Fruit fly (Drosophila melanogaster) whole organism, embryonic: ENCODE data around the gene CG46412.

Source experiments
- Ada2b ChIP-seq: fragments of 200-800 bp; sonication (Bioruptor generic); IDR thresholded peaks from 2 replicates; pipeline ENCODE4 v1.3.6; 2022; ENCODE audit warnings: missing biosample characterization, missing genetic modification characterization
- Bgb ChIP-seq: fragments of 200-800 bp; sonication (Bioruptor generic); IDR thresholded peaks from 2 replicates; pipeline ENCODE4 v1.3.6; 2022; ENCODE audit warnings: missing biosample characterization, missing genetic modification characterization; ENCODE audit not compliant: partially characterized antibody
- Bteb2 ChIP-seq: fragments of 200-800 bp; sonication (Bioruptor generic); optimal IDR thresholded peaks from 2 replicates; lab custom pipeline; 2016; ENCODE audit warnings: missing biosample characterization, missing genetic modification characterization
- CG10147 ChIP-seq: fragments of 200-800 bp; sonication (Bioruptor generic); optimal IDR thresholded peaks from 2 replicates; lab custom pipeline; 2019; ENCODE audit warnings: missing biosample characterization, mild to moderate bottlenecking, missing genetic modification characterization, moderate library complexity
- CG11247 ChIP-seq: fragments of 200-800 bp; sonication (Bioruptor generic); IDR thresholded peaks from 2 replicates; pipeline ENCODE4 v1.3.6; 2022; ENCODE audit warnings: missing biosample characterization, missing genetic modification characterization
- CG12659 ChIP-seq: fragments of 200-800 bp; sonication (Bioruptor generic); optimal IDR thresholded peaks from 3 replicates; lab custom pipeline; 2017; ENCODE audit warnings: mild to moderate bottlenecking, missing biosample characterization, missing genetic modification reagents, missing genetic modification characterization
- CG12769 ChIP-seq: fragments of 200-800 bp; sonication (Bioruptor generic); optimal IDR thresholded peaks from 2 replicates; lab custom pipeline; 2019; ENCODE audit warnings: missing biosample characterization, mild to moderate bottlenecking, missing genetic modification characterization, moderate library complexity
- CG13296 ChIP-seq: fragments of 200-800 bp; sonication (Bioruptor generic); optimal IDR thresholded peaks from 3 replicates; lab custom pipeline; 2018; ENCODE audit warnings: missing biosample characterization, mild to moderate bottlenecking, missing genetic modification characterization
- CG1832 ChIP-seq: fragments of 200-800 bp; sonication (Bioruptor generic); optimal IDR thresholded peaks from 2 replicates; lab custom pipeline; 2017; ENCODE audit warnings: missing biosample characterization, mild to moderate bottlenecking, missing genetic modification characterization, inconsistent platforms
- CG6254 ChIP-seq: fragments of 200-800 bp; sonication (Bioruptor generic); optimal IDR thresholded peaks from 3 replicates; lab custom pipeline; 2017; ENCODE audit warnings: mild to moderate bottlenecking, missing biosample characterization, missing genetic modification reagents, missing genetic modification characterization
- CG6791 ChIP-seq: fragments of 200-800 bp; sonication (Bioruptor generic); IDR thresholded peaks from 3 replicates; pipeline ENCODE4 v1.3.6; 2022; ENCODE audit warnings: missing biosample characterization, missing genetic modification characterization; ENCODE audit not compliant: partially characterized antibody
- CG8290 ChIP-seq, 3 experiments: fragments of 200-800 bp; sonication (Bioruptor generic); optimal IDR thresholded peaks; 2 replicates each; lab custom pipeline; 2016 to 2019; ENCODE audit warnings: missing biosample characterization in 3 of 3, missing genetic modification characterization in 3 of 3, mild to moderate bottlenecking in 2 of 3, moderate library complexity in 1 of 3
- CG8478 ChIP-seq: fragments of >200 bp; optimal IDR thresholded peaks from 2 replicates; lab custom pipeline; 2018
- CG8924 ChIP-seq: fragments of 200-800 bp; optimal IDR thresholded peaks from 3 replicates; lab custom pipeline; 2019; ENCODE audit warnings: missing biosample characterization, mild to moderate bottlenecking, missing genetic modification characterization, moderate library complexity
- CG9609 ChIP-seq: fragments of 200-800 bp; sonication (Bioruptor generic); optimal IDR thresholded peaks from 3 replicates; lab custom pipeline; 2016; ENCODE audit warnings: missing biosample characterization, missing genetic modification characterization
- Elba2 ChIP-seq: fragments of 200-800 bp; sonication (Bioruptor generic); optimal IDR thresholded peaks from 3 replicates; lab custom pipeline; 2016; ENCODE audit warnings: missing biosample characterization, missing genetic modification characterization
- Hr39 ChIP-seq: fragments of >200 bp; optimal IDR thresholded peaks from 2 replicates; lab custom pipeline; 2017
- Lhr ChIP-seq: fragments of 200-800 bp; sonication (Bioruptor generic); optimal IDR thresholded peaks from 3 replicates; lab custom pipeline; 2017; ENCODE audit warnings: mild to moderate bottlenecking, missing biosample characterization, missing genetic modification reagents, missing genetic modification characterization
- Nf-YA ChIP-seq: fragments of 200-800 bp; sonication (Bioruptor generic); IDR thresholded peaks from 2 replicates; pipeline ENCODE4 v1.3.6; 2022; ENCODE audit warnings: missing biosample characterization, missing genetic modification characterization
- Opbp ChIP-seq: fragments of 200-800 bp; sonication (Bioruptor generic); IDR thresholded peaks from 3 replicates; pipeline ENCODE4 v1.3.6; 2022; ENCODE audit warnings: missing biosample characterization, missing genetic modification characterization; ENCODE audit not compliant: partially characterized antibody
- Stat92E ChIP-seq, 3 experiments: fragments of >200 bp in 2 of 3; fragments of 200-800 bp in 1 of 3; sonication (Bioruptor generic) in 1 of 3; optimal IDR thresholded peaks; 2 replicates each; lab custom pipeline; 2017 to 2019; ENCODE audit warnings: missing biosample characterization in 3 of 3, missing genetic modification characterization in 3 of 3, mild to moderate bottlenecking in 1 of 3, moderate library complexity in 1 of 3
- Vsx1 ChIP-seq: fragments of 200-800 bp; sonication (Bioruptor generic); optimal IDR thresholded peaks from 2 replicates; lab custom pipeline; 2017; ENCODE audit warnings: missing biosample characterization, mild to moderate bottlenecking, missing genetic modification characterization, missing genetic modification reagents
- ac ChIP-seq: fragments of 200-800 bp; sonication (Bioruptor generic); optimal IDR thresholded peaks from 3 replicates; lab custom pipeline; 2017; ENCODE audit warnings: missing biosample characterization, mild to moderate bottlenecking, missing genetic modification characterization
- bbx ChIP-seq: fragments of 200-800 bp; sonication (Bioruptor generic); IDR thresholded peaks from 2 replicates; pipeline ENCODE4 v1.3.6; 2022; ENCODE audit warnings: missing biosample characterization, missing genetic modification characterization; ENCODE audit not compliant: partially characterized antibody
- bcd ChIP-seq: fragments of 200-800 bp; sonication (Bioruptor generic); optimal IDR thresholded peaks from 2 replicates; lab custom pipeline; 2017; ENCODE audit warnings: missing biosample characterization, mild to moderate bottlenecking, missing genetic modification characterization
- dan ChIP-seq: fragments of 200-800 bp; sonication (Bioruptor generic); IDR thresholded peaks from 2 replicates; pipeline ENCODE4 v1.3.6; 2022; ENCODE audit warnings: missing biosample characterization, missing genetic modification characterization
- dmrt11E ChIP-seq: fragments of 200-800 bp; sonication (Bioruptor generic); optimal IDR thresholded peaks from 3 replicates; lab custom pipeline; 2018; ENCODE audit warnings: missing biosample characterization, mild to moderate bottlenecking, missing genetic modification characterization, moderate library complexity
- fd64A ChIP-seq: fragments of 200-800 bp; sonication (Bioruptor generic); optimal IDR thresholded peaks from 3 replicates; lab custom pipeline; 2018; ENCODE audit warnings: missing biosample characterization, mild to moderate bottlenecking, missing genetic modification characterization
- gce ChIP-seq: fragments of 200-800 bp; sonication (Bioruptor generic); IDR thresholded peaks from 3 replicates; pipeline ENCODE4 v1.3.6; 2022; ENCODE audit warnings: missing biosample characterization, missing genetic modification characterization
- lab ChIP-seq: fragments of 200-800 bp; sonication (Bioruptor generic); optimal IDR thresholded peaks from 3 replicates; lab custom pipeline; 2017; ENCODE audit warnings: missing biosample characterization, missing genetic modification characterization, mild to moderate bottlenecking, moderate library complexity, missing genetic modification reagents
- nau ChIP-seq: fragments of 200-800 bp; sonication (Bioruptor generic); optimal IDR thresholded peaks from 3 replicates; lab custom pipeline; 2017; ENCODE audit warnings: missing biosample characterization, mild to moderate bottlenecking, missing genetic modification characterization, missing genetic modification reagents
- nom ChIP-seq: fragments of 200-800 bp; sonication (Bioruptor generic); optimal IDR thresholded peaks from 2 replicates; lab custom pipeline; 2017; ENCODE audit warnings: missing biosample characterization, missing genetic modification characterization, mild to moderate bottlenecking, moderate library complexity, missing genetic modification reagents
- oc ChIP-seq: fragments of 200-800 bp; sonication (Bioruptor generic); optimal IDR thresholded peaks from 2 replicates; lab custom pipeline; 2018; ENCODE audit warnings: missing biosample characterization, mild to moderate bottlenecking, missing genetic modification characterization, moderate library complexity
- org-1 ChIP-seq: fragments of 200-800 bp; sonication (Bioruptor generic); optimal IDR thresholded peaks from 2 replicates; lab custom pipeline; 2017; ENCODE audit warnings: missing biosample characterization, missing genetic modification characterization
- peb ChIP-seq: fragments of 200-800 bp; sonication (Bioruptor generic); IDR thresholded peaks from 2 replicates; pipeline ENCODE4 v1.3.6; 2022; ENCODE audit warnings: missing biosample characterization, missing genetic modification characterization
- prd ChIP-seq, 3 experiments: fragments of >200 bp in 2 of 3; fragments of 200-800 bp in 1 of 3; sonication (Bioruptor generic) in 1 of 3; optimal IDR thresholded peaks in 2 of 3; IDR thresholded peaks in 1 of 3; 2 replicates in 2 of 3; 3 replicates in 1 of 3; pipeline versions ENCODE4 v1.3.6 to Lab custom; 2017 to 2022; ENCODE audit warnings: missing biosample characterization in 1 of 3, missing genetic modification characterization in 1 of 3
- pros ChIP-seq: fragments of 200-800 bp; sonication (Bioruptor generic); optimal IDR thresholded peaks from 3 replicates; lab custom pipeline; 2019; ENCODE audit warnings: missing biosample characterization, mild to moderate bottlenecking, missing genetic modification characterization, moderate library complexity
- schlank ChIP-seq: fragments of 200-800 bp; sonication (Bioruptor generic); optimal IDR thresholded peaks from 2 replicates; lab custom pipeline; 2018; ENCODE audit warnings: missing biosample characterization, mild to moderate bottlenecking, missing genetic modification characterization
- shn ChIP-seq: fragments of 200-800 bp; sonication (Bioruptor generic); optimal IDR thresholded peaks from 3 replicates; lab custom pipeline; 2016; ENCODE audit warnings: missing biosample characterization, missing genetic modification characterization
- tap ChIP-seq: fragments of 200-800 bp; optimal IDR thresholded peaks from 3 replicates; lab custom pipeline; 2019; ENCODE audit warnings: missing biosample characterization, mild to moderate bottlenecking, missing genetic modification characterization, moderate library complexity
- tgo ChIP-seq: fragments of 200-800 bp; sonication (Bioruptor generic); IDR thresholded peaks from 3 replicates; pipeline ENCODE4 v1.3.6; 2022; ENCODE audit warnings: missing biosample characterization, missing genetic modification characterization
- tll ChIP-seq, 2 experiments: fragments of 200-800 bp in 1 of 2; fragments of >200 bp in 1 of 2; sonication (Bioruptor generic) in 1 of 2; optimal IDR thresholded peaks; 2 replicates each; lab custom pipeline; 2017 to 2019; ENCODE audit warnings: missing biosample characterization in 2 of 2, missing genetic modification characterization in 2 of 2, mild to moderate bottlenecking in 1 of 2, moderate library complexity in 1 of 2
- trem ChIP-seq: fragments of 200-800 bp; optimal IDR thresholded peaks from 3 replicates; lab custom pipeline; 2019; ENCODE audit warnings: missing biosample characterization, mild to moderate bottlenecking, missing genetic modification characterization, moderate library complexity
- unpg ChIP-seq: fragments of 200-800 bp; sonication (Bioruptor generic); optimal IDR thresholded peaks from 3 replicates; lab custom pipeline; 2018; ENCODE audit warnings: missing biosample characterization, mild to moderate bottlenecking, missing genetic modification characterization, moderate library complexity
- wdn ChIP-seq: fragments of 200-800 bp; sonication (Bioruptor generic); IDR thresholded peaks from 2 replicates; pipeline ENCODE4 v1.3.6; 2022; ENCODE audit warnings: missing biosample characterization, missing genetic modification characterization
- yki ChIP-seq: fragments of >200 bp; optimal IDR thresholded peaks from 3 replicates; lab custom pipeline; 2018
- zfh1 ChIP-seq: fragments of 200-800 bp; sonication (Bioruptor generic); IDR thresholded peaks from 3 replicates; pipeline ENCODE4 v1.3.6; 2022; ENCODE audit warnings: missing biosample characterization, missing genetic modification characterization

CG46412 gene

dm6 chr3L:11552996-11553671, 10.7 kb downstream of the CG46412 start (continued):
- TF ChIP-seq wdn (GFP tag; lab: Robert Waterston, UW): 0 out of 2 replicates have a peak, but pooled peaks have one; percentile 15
- peak; percentile 52; the same call in 1 of the 2 replicates for TF ChIP-seq bbx (GFP tag; lab: Robert Waterston, UW)
- TF ChIP-seq fd64A: peak; percentile 6
- no peak for TF ChIP-seq CG9609 (GFP tag; lab: Kevin White, UChicago)
- TF ChIP-seq CG12659 (GFP tag; lab: Kevin White, UChicago): peak; percentile 5
- TF ChIP-seq unpg (GFP tag; lab: Kevin White, UChicago): peak; percentile 11
- TF ChIP-seq CG6791: peak; percentile 49; the same call in 2 of the 3 replicates
- no peak for TF ChIP-seq peb
- TF ChIP-seq tgo (GFP tag; lab: Robert Waterston, UW): no peak
- TF ChIP-seq Stat92E (GFP tag; optimal IDR thresholded peaks at IDR 0.05; lab: Kevin White, UChicago): peak in 1 of 3 experiments; percentile 70
- TF ChIP-seq CG12769: peak; percentile 61
- TF ChIP-seq CG8478 (lab: Kevin White, UChicago): peak; percentile 93
- TF ChIP-seq ac (GFP tag; lab: Kevin White, UChicago): no peak
- no peak for TF ChIP-seq Nf-YA (GFP tag; lab: Robert Waterston, UW)
- peak; percentile 40 for TF ChIP-seq lab (GFP tag; lab: Kevin White, UChicago)
- TF ChIP-seq prd (optimal IDR thresholded peaks at IDR 0.05; lab: Kevin White, UChicago): no peak
- no peak for TF ChIP-seq prd (GFP tag; IDR thresholded peaks at IDR 0.05; lab: Robert Waterston, UW)
- TF ChIP-seq CG1832 (GFP tag; lab: Kevin White, UChicago): no peak
- peak; percentile 43; the same call in 1 of the 2 replicates for TF ChIP-seq Bgb
- TF ChIP-seq pros (GFP tag; lab: Kevin White, UChicago): peak; percentile 90
- no peak for TF ChIP-seq zfh1 (GFP tag; lab: Robert Waterston, UW)
- no peak for TF ChIP-seq Hr39 (lab: Kevin White, UChicago)
- TF ChIP-seq Bteb2 (GFP tag; lab: Kevin White, UChicago): no peak
- TF ChIP-seq shn (GFP tag; lab: Kevin White, UChicago): no peak
- TF ChIP-seq schlank (tag; lab: Kevin White, UChicago): no peak
- TF ChIP-seq Opbp: peak; percentile 40; the same call in 1 of the 3 replicates
- TF ChIP-seq Vsx1 (GFP tag; lab: Kevin White, UChicago): peak; percentile 34
- TF ChIP-seq CG8290 (GFP tag; optimal IDR thresholded peaks at IDR 0.05; lab: Kevin White, UChicago): no peak
- peak in 1 of 2 experiments; percentile 73 for TF ChIP-seq CG8290 (tag; optimal IDR thresholded peaks at IDR 0.05; lab: Kevin White, UChicago)
- peak; percentile 51 for TF ChIP-seq nau (GFP tag; lab: Kevin White, UChicago)
- peak; percentile 14 for TF ChIP-seq trem (tag; lab: Kevin White, UChicago)
- TF ChIP-seq CG8924 (tag; lab: Kevin White, UChicago): peak; percentile 29
- no peak for TF ChIP-seq Ada2b (GFP tag; lab: Robert Waterston, UW)
- TF ChIP-seq gce: peak; percentile 43; the same call in 2 of the 3 replicates
- TF ChIP-seq bcd (GFP tag; lab: Kevin White, UChicago): no peak
- TF ChIP-seq Elba2 (GFP tag; lab: Kevin White, UChicago): no peak
- peak; percentile 42; the same call in 1 of the 2 replicates for TF ChIP-seq CG11247 (GFP tag; lab: Robert Waterston, UW)
- TF ChIP-seq CG13296: peak; percentile 44
- peak; percentile 17 for TF ChIP-seq org-1
- TF ChIP-seq tap (tag; lab: Kevin White, UChicago): peak; percentile 18
- TF ChIP-seq dmrt11E (tag; lab: Kevin White, UChicago): no peak
- TF ChIP-seq dan (GFP tag; lab: Robert Waterston, UW): no peak
- TF ChIP-seq yki (lab: Kevin White, UChicago): peak; percentile 96
- peak; percentile 38 for TF ChIP-seq CG10147 (GFP tag; lab: Kevin White, UChicago)
- peak; percentile 22 for TF ChIP-seq CG6254
- peak; percentile 39 for TF ChIP-seq oc (tag; lab: Kevin White, UChicago)
- no peak for TF ChIP-seq tll (GFP tag; optimal IDR thresholded peaks at IDR 0.05; lab: Kevin White, UChicago)
- TF ChIP-seq nom (GFP tag; lab: Kevin White, UChicago): peak; percentile 84
- TF ChIP-seq Lhr (GFP tag; lab: Kevin White, UChicago): no peak
